Worm (Caenorhabditis elegans): ENCODE measurements around the gene str-178.

- TF ChIP-seq syd-9 (tag; optimal IDR thresholded peaks at IDR 0.05) (no peak), ceh-18 (tag; optimal IDR thresholded peaks at IDR 0.05) (no peak), unc-55 (GFP tag; optimal IDR thresholded peaks at IDR 0.05) (no peak), hlh-30 (tag; optimal IDR thresholded peaks at IDR 0.05; ENCODE audit: insufficient read depth) (no peak), fkh-10 (GFP tag; optimal IDR thresholded peaks at IDR 0.05) (no peak), tbx-7 (tag; optimal IDR thresholded peaks at IDR 0.05) (no peak), nfya-1 (tag; optimal IDR thresholded peaks at IDR 0.05) (no peak), pag-3 (tag; optimal IDR thresholded peaks at IDR 0.05; ENCODE audit: borderline replicate concordance) (no peak), ama-1 (optimal IDR thresholded peaks at IDR 0.05) (no peak)
Observed at ce11 chrV:12701613-12702012, 14.7 kb downstream of the str-178 start.
